Worm (Caenorhabditis elegans): ENCODE measurements around the gene H34I24.1.

The H34I24.1 gene

DNA sequence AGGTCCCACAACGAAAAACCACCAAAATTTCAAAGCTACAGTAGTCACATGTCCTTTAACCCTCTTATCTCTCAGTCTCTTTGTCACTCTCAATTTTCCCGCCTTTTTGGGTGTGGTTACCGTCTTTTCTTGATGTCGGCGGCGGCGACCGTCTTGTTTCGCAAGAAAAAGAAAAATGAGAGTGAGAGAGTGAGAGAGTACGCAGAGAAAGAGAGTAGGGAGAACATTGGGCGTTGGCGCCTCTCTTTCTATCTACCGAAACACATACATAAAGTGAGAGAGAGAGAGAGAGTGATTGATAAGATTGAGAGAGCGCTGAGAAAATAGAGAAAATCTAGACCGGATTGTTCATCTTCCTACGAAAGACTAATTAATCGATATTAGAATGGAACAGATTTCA lies 29.1 kb downstream of the H34I24.1 start (continued):
- no peak for TF ChIP-seq Y5F2A.4 (GFP tag; optimal IDR thresholded peaks at IDR 0.05)
- no peak for TF ChIP-seq snpc-1.2 (GFP tag; IDR thresholded peaks at IDR 0.05)
- TF ChIP-seq dve-1 (tag; optimal IDR thresholded peaks at IDR 0.05; ENCODE audit: insufficient read depth): peak; percentile 94
- no peak for TF ChIP-seq Y48G9A.11 (GFP tag; IDR thresholded peaks at IDR 0.05)
- TF ChIP-seq arid-1 (GFP tag; conservative IDR thresholded peaks at IDR 0.05): no peak
- peak; percentile 74 for TF ChIP-seq nhr-77 (tag; optimal IDR thresholded peaks at IDR 0.05)
- TF ChIP-seq mdl-1 (tag; optimal IDR thresholded peaks at IDR 0.05): peak; percentile 2 to 89
- no peak for TF ChIP-seq ceh-32 (tag; optimal IDR thresholded peaks at IDR 0.05; ENCODE audit: poor library complexity)
- TF ChIP-seq F26F4.8 (GFP tag; conservative IDR thresholded peaks at IDR 0.05): no peak
- TF ChIP-seq hif-1 (tag; optimal IDR thresholded peaks at IDR 0.05): no peak
- TF ChIP-seq lsy-2 (tag; optimal IDR thresholded peaks at IDR 0.05): peak; percentile 15 to 73
- TF ChIP-seq set-16 (GFP tag; IDR thresholded peaks at IDR 0.05): 0 out of 2 replicates have a peak, but pooled peaks have one; percentile 16
- no peak for TF ChIP-seq egl-43 (GFP tag; IDR thresholded peaks at IDR 0.05)
- TF ChIP-seq nhr-111 (GFP tag; optimal IDR thresholded peaks at IDR 0.05): no peak
- TF ChIP-seq tra-1 (GFP tag; IDR thresholded peaks at IDR 0.05): peak; percentile 89
- peak; percentile 9 for TF ChIP-seq gei-8 (GFP tag; optimal IDR thresholded peaks at IDR 0.05)
- TF ChIP-seq lin-39 (tag; optimal IDR thresholded peaks at IDR 0.05): no peak
- TF ChIP-seq rbr-2 (tag; optimal IDR thresholded peaks at IDR 0.05): no peak
- TF ChIP-seq vab-7 (GFP tag; IDR thresholded peaks at IDR 0.05): no peak
- TF ChIP-seq hlh-11 (tag; optimal IDR thresholded peaks at IDR 0.05): peak; percentile 97
- no peak for TF ChIP-seq spr-3 (GFP tag; optimal IDR thresholded peaks at IDR 0.05)
- no peak for TF ChIP-seq madf-5 (GFP tag; IDR thresholded peaks at IDR 0.05)
- TF ChIP-seq F44E2.7 (GFP tag; IDR thresholded peaks at IDR 0.05): no peak
- TF ChIP-seq lin-38 (GFP tag; IDR thresholded peaks at IDR 0.05): peak; percentile 52
- TF ChIP-seq tag-97 (GFP tag; IDR thresholded peaks at IDR 0.05): no peak
- peak; percentile 43 for TF ChIP-seq ama-1 (optimal IDR thresholded peaks at IDR 0.05)
- TF ChIP-seq mes-2 (tag; optimal IDR thresholded peaks at IDR 0.05; ENCODE audit: poor library complexity, severe bottlenecking): peak; percentile 63
- no peak for TF ChIP-seq pha-4 (GFP tag; IDR thresholded peaks at IDR 0.05)
- no peak for TF ChIP-seq pha-4 (tag; optimal IDR thresholded peaks at IDR 0.05)
- TF ChIP-seq skn-1 (tag; optimal IDR thresholded peaks at IDR 0.05): no peak
- no peak for TF ChIP-seq Y105C5A.15 (GFP tag; IDR thresholded peaks at IDR 0.05)
- no peak for TF ChIP-seq ZK337.2 (GFP tag; IDR thresholded peaks at IDR 0.05)
- no peak for TF ChIP-seq F10B5.3 (tag; optimal IDR thresholded peaks at IDR 0.05)
- no peak for TF ChIP-seq dmd-9 (GFP tag; IDR thresholded peaks at IDR 0.05)
- TF ChIP-seq daf-19 (GFP tag; conservative IDR thresholded peaks at IDR 0.05): no peak
- TF ChIP-seq nhr-41 (GFP tag; IDR thresholded peaks at IDR 0.05): peak; percentile 93
- TF ChIP-seq ctbp-1 (GFP tag; IDR thresholded peaks at IDR 0.05): no peak
- no peak for TF ChIP-seq ceh-62 (tag; optimal IDR thresholded peaks at IDR 0.05)
- TF ChIP-seq mdt-29 (GFP tag; IDR thresholded peaks at IDR 0.05): no peak
- no peak for TF ChIP-seq zfp-3 (GFP tag; conservative IDR thresholded peaks at IDR 0.05)
- TF ChIP-seq nhr-237 (tag; optimal IDR thresholded peaks at IDR 0.05): no peak
- TF ChIP-seq dpl-1 (GFP tag; optimal IDR thresholded peaks at IDR 0.05): peak; percentile 60
- peak; percentile 58 for TF ChIP-seq nhr-10 (tag; optimal IDR thresholded peaks at IDR 0.05)
- no peak for TF ChIP-seq F37D6.2 (tag; optimal IDR thresholded peaks at IDR 0.05)
- TF ChIP-seq ceh-20 (GFP tag; IDR thresholded peaks at IDR 0.05): peak; percentile 60; the same call in 1 of the 2 replicates
- TF ChIP-seq php-3 (GFP tag; IDR thresholded peaks at IDR 0.05): 0 out of 2 replicates have a peak, but pooled peaks have one; percentile 23
- no peak for TF ChIP-seq zip-11 (GFP tag; IDR thresholded peaks at IDR 0.05)
- no peak for TF ChIP-seq aly-2 (tag; optimal IDR thresholded peaks at IDR 0.05)
- TF ChIP-seq mep-1 (tag; optimal IDR thresholded peaks at IDR 0.05): peak; percentile 73
- peak; percentile 91 for TF ChIP-seq dmd-6 (GFP tag; IDR thresholded peaks at IDR 0.05)
- no peak for TF ChIP-seq daf-8 (GFP tag; IDR thresholded peaks at IDR 0.05)
- no peak for TF ChIP-seq lin-29 (GFP tag; IDR thresholded peaks at IDR 0.05)
